Worm (Caenorhabditis elegans) whole organism, L2 larva: Measurements from ENCODE around the gene best-21.
"Not testable (repeated sequence)": the region's sequence is repeated elsewhere in the genome, so short reads cannot be mapped to it uniquely, and the experiment has no call there.

Experiments used
- ama-1 ChIP-seq: fragments of 150-350 bp; optimal IDR thresholded peaks from 2 replicates; lab custom pipeline; 2018; ENCODE audit warnings: inconsistent platforms
- lin-13 ChIP-seq: fragments of 150-350 bp; optimal IDR thresholded peaks from 2 replicates; lab custom pipeline; 2014; ENCODE audit warnings: missing biosample characterization, missing genetic modification reagents, missing genetic modification characterization
- lsy-2 ChIP-seq, 2 experiments: fragments of 150-350 bp in 1 of 2; sonication (generic microtip) in 1 of 2; optimal IDR thresholded peaks; 2 replicates each; lab custom pipeline; 2014 to 2017; ENCODE audit warnings: missing biosample characterization in 2 of 2, missing genetic modification characterization in 2 of 2
- mab-5 ChIP-seq: fragments of 150-350 bp; optimal IDR thresholded peaks from 2 replicates; lab custom pipeline; 2014; ENCODE audit warnings: missing biosample characterization, missing genetic modification characterization
- nhr-21 ChIP-seq: fragments of 150-350 bp; optimal IDR thresholded peaks from 2 replicates; lab custom pipeline; 2014; ENCODE audit warnings: missing biosample characterization, missing genetic modification characterization
- nhr-237 ChIP-seq: fragments of 150-350 bp; optimal IDR thresholded peaks from 2 replicates; lab custom pipeline; 2014; ENCODE audit warnings: missing biosample characterization, missing genetic modification characterization
- nhr-6 ChIP-seq: fragments of 150-350 bp; optimal IDR thresholded peaks from 2 replicates; lab custom pipeline; 2014; ENCODE audit warnings: missing biosample characterization, missing genetic modification characterization
- unc-55 ChIP-seq: fragments of 150-350 bp; sonication (generic microtip); optimal IDR thresholded peaks from 3 replicates; lab custom pipeline; 2014; ENCODE audit warnings: missing biosample characterization, missing genetic modification reagents, missing genetic modification characterization
- unc-62 ChIP-seq: fragments of 150-350 bp; optimal IDR thresholded peaks from 2 replicates; lab custom pipeline; 2014; ENCODE audit warnings: missing biosample characterization, missing genetic modification reagents, missing genetic modification characterization

DNA sequence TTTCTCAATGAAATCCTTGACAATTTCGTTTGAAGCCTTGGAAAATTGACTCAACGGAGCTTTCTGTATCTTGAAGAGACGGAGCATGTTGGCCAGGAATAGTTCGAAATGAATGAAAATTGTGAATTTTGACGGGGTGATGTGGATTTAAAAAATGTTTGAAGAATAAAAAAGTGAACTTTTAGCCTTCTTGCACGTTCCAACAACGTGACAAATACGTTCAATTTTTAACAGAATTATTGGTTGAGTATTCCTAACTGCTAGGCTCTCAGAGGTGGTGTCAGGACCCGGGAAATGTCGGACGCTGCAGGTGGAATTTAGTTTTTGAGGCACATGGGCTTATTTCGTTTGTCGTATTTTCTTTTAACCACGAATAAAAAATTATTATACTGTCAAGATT, 9.3 kb downstream of the best-21 start, which contains the start of gene Y73F8A.12:
- not testable (repeated sequence) for TF ChIP-seq lsy-2 (tag; optimal IDR thresholded peaks at IDR 0.05; lab: Kevin White, UChicago); unc-55 (GFP tag; lab: Kevin White, UChicago); mab-5 (tag; lab: Kevin White, UChicago); unc-62 (GFP tag; lab: Kevin White, UChicago); ama-1; nhr-237 (tag; lab: Kevin White, UChicago); nhr-6 (tag; lab: Kevin White, UChicago); nhr-21 (tag; lab: Kevin White, UChicago); lin-13 (GFP tag; lab: Kevin White, UChicago)
